Fruit fly (Drosophila melanogaster) whole organism, embryonic: ENCODE results near the gene CG1983.

Source experiments
- Adf1 ChIP-seq: fragments of 200-800 bp; sonication (Bioruptor generic); IDR thresholded peaks from 2 replicates; pipeline ENCODE4 v1.3.6; 2022; ENCODE audit warnings: missing biosample characterization, missing genetic modification characterization
- Atf-2 ChIP-seq: fragments of 200-800 bp; sonication (Bioruptor generic); optimal IDR thresholded peaks from 2 replicates; lab custom pipeline; 2016; ENCODE audit warnings: missing biosample characterization, missing genetic modification characterization
- CG10267 ChIP-seq: fragments of 200-800 bp; sonication (Bioruptor generic); optimal IDR thresholded peaks from 2 replicates; lab custom pipeline; 2018; ENCODE audit warnings: missing biosample characterization, mild to moderate bottlenecking, missing genetic modification characterization, moderate library complexity
- CG10321 ChIP-seq: fragments of 200-800 bp; sonication (Bioruptor generic); IDR thresholded peaks from 2 replicates; pipeline ENCODE4 v1.3.6; 2022; ENCODE audit warnings: missing biosample characterization, missing genetic modification characterization
- CG10366 ChIP-seq: fragments of 200-800 bp; sonication (Bioruptor generic); IDR thresholded peaks from 2 replicates; pipeline ENCODE4 v1.3.6; 2022; ENCODE audit warnings: missing biosample characterization, missing genetic modification characterization
- CG12104 ChIP-seq: fragments of 200-800 bp; sonication (Bioruptor generic); optimal IDR thresholded peaks from 3 replicates; lab custom pipeline; 2016; ENCODE audit warnings: missing biosample characterization, missing genetic modification characterization
- CG12391 ChIP-seq: fragments of 200-800 bp; sonication (Bioruptor generic); optimal IDR thresholded peaks from 3 replicates; lab custom pipeline; 2018; ENCODE audit warnings: missing biosample characterization, mild to moderate bottlenecking, missing genetic modification characterization, moderate library complexity
- CG12659 ChIP-seq: fragments of 200-800 bp; sonication (Bioruptor generic); optimal IDR thresholded peaks from 3 replicates; lab custom pipeline; 2017; ENCODE audit warnings: mild to moderate bottlenecking, missing biosample characterization, missing genetic modification reagents, missing genetic modification characterization
- CG14710 ChIP-seq: fragments of 200-800 bp; sonication (Bioruptor generic); optimal IDR thresholded peaks from 3 replicates; lab custom pipeline; 2019; ENCODE audit warnings: missing biosample characterization, mild to moderate bottlenecking, missing genetic modification characterization, moderate library complexity
- CG15011 ChIP-seq: fragments of 200-800 bp; sonication (Bioruptor generic); optimal IDR thresholded peaks from 3 replicates; lab custom pipeline; 2018; ENCODE audit warnings: missing biosample characterization, mild to moderate bottlenecking, missing genetic modification characterization
- CG1529 ChIP-seq: fragments of 200-800 bp; sonication (Bioruptor generic); optimal IDR thresholded peaks from 3 replicates; lab custom pipeline; 2018; ENCODE audit warnings: missing biosample characterization, missing genetic modification characterization
- CG17612 ChIP-seq: fragments of 200-800 bp; sonication (Bioruptor generic); IDR thresholded peaks from 2 replicates; pipeline ENCODE4 v1.3.6; 2022; ENCODE audit warnings: missing biosample characterization, missing genetic modification characterization
- CG1832 ChIP-seq: fragments of 200-800 bp; sonication (Bioruptor generic); optimal IDR thresholded peaks from 2 replicates; lab custom pipeline; 2017; ENCODE audit warnings: missing biosample characterization, mild to moderate bottlenecking, missing genetic modification characterization, inconsistent platforms
- CG2712 ChIP-seq: fragments of 200-800 bp; optimal IDR thresholded peaks from 3 replicates; lab custom pipeline; 2019; ENCODE audit warnings: missing biosample characterization, mild to moderate bottlenecking, missing genetic modification characterization, moderate library complexity
- CG3163 ChIP-seq: fragments of 200-800 bp; sonication (Bioruptor generic); optimal IDR thresholded peaks from 3 replicates; lab custom pipeline; 2016; ENCODE audit warnings: missing biosample characterization, missing genetic modification characterization
- CG33557 ChIP-seq: fragments of 200-800 bp; sonication (Bioruptor generic); optimal IDR thresholded peaks from 2 replicates; lab custom pipeline; 2019; ENCODE audit warnings: missing biosample characterization, mild to moderate bottlenecking, missing genetic modification characterization, moderate library complexity
- CG3726 ChIP-seq: fragments of 200-800 bp; sonication (Bioruptor generic); IDR thresholded peaks from 3 replicates; pipeline ENCODE4, ENCODE4 v1.3.6; 2022; ENCODE audit warnings: missing biosample characterization, missing genetic modification characterization
- CG4360 ChIP-seq: fragments of 200-800 bp; sonication (Bioruptor generic); IDR thresholded peaks from 2 replicates; pipeline ENCODE4 v1.3.6; 2022; ENCODE audit warnings: missing biosample characterization, missing genetic modification characterization
- CG4707 ChIP-seq: fragments of 200-800 bp; sonication (Bioruptor generic); optimal IDR thresholded peaks from 2 replicates; lab custom pipeline; 2018; ENCODE audit warnings: missing biosample characterization, mild to moderate bottlenecking, missing genetic modification characterization, moderate library complexity
- CG4730 ChIP-seq: fragments of 200-800 bp; sonication (Bioruptor generic); IDR thresholded peaks from 2 replicates; pipeline ENCODE4 v1.3.6; 2022; ENCODE audit warnings: missing biosample characterization, missing genetic modification characterization
- CG7372 ChIP-seq: fragments of 200-800 bp; sonication (Bioruptor generic); IDR thresholded peaks from 2 replicates; pipeline ENCODE4 v1.3.6; 2022; ENCODE audit warnings: missing biosample characterization, missing genetic modification characterization
- CG7786 ChIP-seq: fragments of 200-800 bp; sonication (Bioruptor generic); optimal IDR thresholded peaks from 2 replicates; lab custom pipeline; 2016; ENCODE audit warnings: missing biosample characterization, missing genetic modification characterization
- CG8089 ChIP-seq: fragments of 200-800 bp; sonication (Bioruptor generic); optimal IDR thresholded peaks from 3 replicates; lab custom pipeline; 2016; ENCODE audit warnings: missing biosample characterization, missing genetic modification characterization
- CG9727 ChIP-seq: fragments of 200-800 bp; sonication (Bioruptor generic); optimal IDR thresholded peaks from 3 replicates; lab custom pipeline; 2017; ENCODE audit warnings: missing biosample characterization, mild to moderate bottlenecking, missing genetic modification characterization
- Camta ChIP-seq: fragments of 200-800 bp; sonication (Bioruptor generic); optimal IDR thresholded peaks from 2 replicates; lab custom pipeline; 2016; ENCODE audit warnings: missing biosample characterization, missing genetic modification characterization
- Dip3 ChIP-seq: fragments of 200-800 bp; sonication (Bioruptor generic); optimal IDR thresholded peaks from 3 replicates; lab custom pipeline; 2016; ENCODE audit warnings: missing biosample characterization, missing genetic modification characterization
- E2f1 ChIP-seq: fragments of 200-800 bp; sonication (Bioruptor generic); IDR thresholded peaks from 2 replicates; pipeline ENCODE4 v1.3.6; 2022; ENCODE audit warnings: missing biosample characterization, missing genetic modification characterization
- Fer1 ChIP-seq: fragments of 200-800 bp; sonication (Bioruptor generic); optimal IDR thresholded peaks from 2 replicates; lab custom pipeline; 2017; ENCODE audit warnings: missing biosample characterization, mild to moderate bottlenecking, missing genetic modification characterization
- Gug ChIP-seq: fragments of 200-800 bp; sonication (Bioruptor generic); IDR thresholded peaks from 4 replicates; pipeline ENCODE4 v1.3.6; 2022; ENCODE audit warnings: missing biosample characterization, missing genetic modification characterization
- H2.0 ChIP-seq: fragments of 200-800 bp; sonication (Bioruptor generic); IDR thresholded peaks from 2 replicates; pipeline ENCODE4 v1.3.6; 2022; ENCODE audit warnings: missing biosample characterization, missing genetic modification characterization
- Myb ChIP-seq: fragments of 200-800 bp; sonication (Bioruptor generic); optimal IDR thresholded peaks from 2 replicates; lab custom pipeline; 2016; ENCODE audit warnings: missing biosample characterization, missing genetic modification characterization
- PHDP ChIP-seq: fragments of 200-800 bp; sonication (Bioruptor generic); optimal IDR thresholded peaks from 3 replicates; lab custom pipeline; 2018; ENCODE audit warnings: missing biosample characterization, mild to moderate bottlenecking, missing genetic modification characterization, moderate library complexity
- Poxn ChIP-seq: fragments of 200-800 bp; sonication (Bioruptor generic); IDR thresholded peaks from 2 replicates; pipeline ENCODE4 v1.3.6; 2022; ENCODE audit warnings: missing biosample characterization, missing genetic modification characterization
- Sox100B ChIP-seq: fragments of 200-800 bp; sonication (Bioruptor generic); optimal IDR thresholded peaks from 3 replicates; lab custom pipeline; 2018; ENCODE audit warnings: missing biosample characterization, mild to moderate bottlenecking, missing genetic modification characterization
- Usf ChIP-seq: fragments of 200-800 bp; sonication (Bioruptor generic); optimal IDR thresholded peaks from 2 replicates; lab custom pipeline; 2017; ENCODE audit warnings: missing genotype, missing biosample characterization, missing genetic modification characterization
- ato ChIP-seq: fragments of 200-800 bp; sonication (Bioruptor generic); IDR thresholded peaks from 2 replicates; pipeline ENCODE4 v1.3.6; 2022; ENCODE audit warnings: missing biosample characterization, missing genetic modification characterization; ENCODE audit not compliant: partially characterized antibody
- bigmax ChIP-seq: fragments of 200-800 bp; sonication (Bioruptor generic); optimal IDR thresholded peaks from 2 replicates; lab custom pipeline; 2018; ENCODE audit warnings: missing biosample characterization, mild to moderate bottlenecking, missing genetic modification characterization
- cg ChIP-seq: fragments of 200-800 bp; sonication (Bioruptor generic); optimal IDR thresholded peaks from 3 replicates; lab custom pipeline; 2019; ENCODE audit warnings: missing biosample characterization, mild to moderate bottlenecking, missing genetic modification characterization, moderate library complexity
- chn ChIP-seq: fragments of 200-800 bp; sonication (Bioruptor generic); optimal IDR thresholded peaks from 2 replicates; lab custom pipeline; 2016; ENCODE audit warnings: missing biosample characterization, missing genetic modification characterization
- crol ChIP-seq: fragments of 200-800 bp; sonication (Bioruptor generic); IDR thresholded peaks from 2 replicates; pipeline ENCODE4 v1.3.6; 2022; ENCODE audit warnings: missing biosample characterization, missing genetic modification characterization
- dmrt99B ChIP-seq: fragments of 200-800 bp; sonication (Bioruptor generic); optimal IDR thresholded peaks from 2 replicates; lab custom pipeline; 2018; ENCODE audit warnings: missing biosample characterization, mild to moderate bottlenecking, missing genetic modification characterization, moderate library complexity
- gro ChIP-seq: fragments of 200-800 bp; sonication (Bioruptor generic); optimal IDR thresholded peaks from 2 replicates; lab custom pipeline; 2016; ENCODE audit warnings: missing biosample characterization, missing genetic modification characterization
- insv ChIP-seq, 2 experiments: fragments of 200-800 bp; sonication (Bioruptor generic); optimal IDR thresholded peaks; 3 replicates each; lab custom pipeline; 2016 to 2018; ENCODE audit warnings: missing biosample characterization in 2 of 2, missing genetic modification characterization in 2 of 2
- kah ChIP-seq: fragments of 200-800 bp; sonication (Bioruptor generic); optimal IDR thresholded peaks from 2 replicates; lab custom pipeline; 2018; ENCODE audit warnings: missing biosample characterization, mild to moderate bottlenecking, missing genetic modification characterization
- klu ChIP-seq: fragments of 200-800 bp; sonication (Bioruptor generic); IDR thresholded peaks from 2 replicates; pipeline ENCODE4 v1.3.6; 2022; ENCODE audit warnings: missing biosample characterization, missing genetic modification characterization
- luna ChIP-seq: fragments of 200-800 bp; sonication (Bioruptor generic); optimal IDR thresholded peaks from 2 replicates; lab custom pipeline; 2016; ENCODE audit warnings: missing biosample characterization, missing genetic modification characterization
- phol ChIP-seq: fragments of 200-800 bp; sonication (Bioruptor generic); optimal IDR thresholded peaks from 3 replicates; lab custom pipeline; 2018; ENCODE audit warnings: missing biosample characterization, mild to moderate bottlenecking, missing genetic modification characterization, moderate library complexity
- prd ChIP-seq, 3 experiments: fragments of >200 bp in 2 of 3; fragments of 200-800 bp in 1 of 3; sonication (Bioruptor generic) in 1 of 3; optimal IDR thresholded peaks in 2 of 3; IDR thresholded peaks in 1 of 3; 2 replicates in 2 of 3; 3 replicates in 1 of 3; pipeline versions ENCODE4 v1.3.6 to Lab custom; 2017 to 2022; ENCODE audit warnings: missing biosample characterization in 1 of 3, missing genetic modification characterization in 1 of 3
- pum ChIP-seq: fragments of 200-800 bp; sonication (Bioruptor generic); optimal IDR thresholded peaks from 2 replicates; lab custom pipeline; 2016; ENCODE audit warnings: missing biosample characterization, missing genetic modification characterization
- sens ChIP-seq: fragments of 200-800 bp; sonication (Bioruptor generic); peaks from one replicate; lab custom pipeline; 2016; ENCODE audit warnings: missing biosample characterization, missing genetic modification characterization
- unc-4 ChIP-seq: fragments of 200-800 bp; sonication (Bioruptor generic); IDR thresholded peaks from 2 replicates; pipeline ENCODE4 v1.3.6; 2022; ENCODE audit warnings: missing biosample characterization, missing genetic modification characterization; ENCODE audit not compliant: partially characterized antibody
- yki ChIP-seq: fragments of >200 bp; optimal IDR thresholded peaks from 3 replicates; lab custom pipeline; 2018

CG1983 gene

DNA sequence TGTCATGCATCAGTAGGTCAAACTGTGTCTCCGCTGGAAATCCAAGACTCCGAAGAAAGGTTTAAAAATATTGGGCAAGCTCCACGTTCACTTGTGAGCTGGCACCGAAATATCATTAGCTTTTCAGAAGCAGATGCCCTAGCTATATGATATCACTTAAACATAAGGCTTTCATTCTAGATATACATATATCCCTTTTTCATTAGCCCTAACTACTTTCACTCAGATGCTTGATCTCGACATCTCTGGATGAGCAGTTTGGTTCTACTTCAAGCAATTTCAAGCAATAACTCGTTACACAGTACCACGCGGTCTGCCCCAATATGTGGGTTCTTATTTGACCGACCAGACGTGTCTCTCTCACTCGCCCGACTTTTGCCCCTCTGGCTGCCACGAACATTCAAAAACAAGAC lies 14.0 kb upstream of the CG1983 start (continued):
- TF ChIP-seq CG10321 (GFP tag; lab: Robert Waterston, UW): no peak
- no peak for TF ChIP-seq insv (GFP tag; optimal IDR thresholded peaks at IDR 0.05; lab: Kevin White, UChicago)
- TF ChIP-seq luna (GFP tag; lab: Kevin White, UChicago): no peak
- peak; percentile 16; the same call in 1 of the 2 replicates for TF ChIP-seq E2f1 (GFP tag; lab: Robert Waterston, UW)
- TF ChIP-seq Fer1: no peak
- peak; percentile 29 for TF ChIP-seq pum (GFP tag; lab: Kevin White, UChicago)
- no peak for TF ChIP-seq yki (lab: Kevin White, UChicago)
- no peak for TF ChIP-seq CG4707
- peak; percentile 25 for TF ChIP-seq chn (GFP tag; lab: Kevin White, UChicago)
- no peak for TF ChIP-seq kah (GFP tag; lab: Kevin White, UChicago)
- TF ChIP-seq klu (GFP tag; lab: Robert Waterston, UW): peak; percentile 29; the same call in 1 of the 2 replicates
- TF ChIP-seq CG1832: no peak
- peak; percentile 45 for TF ChIP-seq CG2712 (tag; lab: Kevin White, UChicago)
- TF ChIP-seq Poxn: no peak
- no peak for TF ChIP-seq Adf1 (GFP tag; lab: Robert Waterston, UW)
- peak; percentile 20 for TF ChIP-seq Dip3 (GFP tag; lab: Kevin White, UChicago)
- TF ChIP-seq CG12659: peak; percentile 56
- TF ChIP-seq PHDP (tag; lab: Kevin White, UChicago): peak; percentile 23
- no peak for TF ChIP-seq gro (GFP tag; lab: Kevin White, UChicago)
- no peak for TF ChIP-seq CG4730 (GFP tag; lab: Robert Waterston, UW)
- no peak for TF ChIP-seq prd (optimal IDR thresholded peaks at IDR 0.05; lab: Kevin White, UChicago)
- peak; percentile 6; the same call in 1 of the 3 replicates for TF ChIP-seq prd (GFP tag; IDR thresholded peaks at IDR 0.05; lab: Robert Waterston, UW)
- TF ChIP-seq Myb (GFP tag; lab: Kevin White, UChicago): peak; percentile 18
- TF ChIP-seq CG3163 (GFP tag; lab: Kevin White, UChicago): no peak
- TF ChIP-seq CG15011 (GFP tag; lab: Kevin White, UChicago): no peak
- peak; percentile 16 for TF ChIP-seq CG8089 (GFP tag; lab: Kevin White, UChicago)
- TF ChIP-seq CG10267 (tag; lab: Kevin White, UChicago): peak; percentile 5
- no peak for TF ChIP-seq crol (GFP tag; lab: Robert Waterston, UW)
- TF ChIP-seq CG3726 (GFP tag; lab: Robert Waterston, UW): no peak
- peak; percentile 39 for TF ChIP-seq CG12391 (tag; lab: Kevin White, UChicago)
- no peak for TF ChIP-seq CG33557 (GFP tag; lab: Kevin White, UChicago)
- TF ChIP-seq Sox100B (GFP tag; lab: Kevin White, UChicago): peak; percentile 34
- TF ChIP-seq CG1529: peak; percentile 40
- TF ChIP-seq cg (GFP tag; lab: Kevin White, UChicago): no peak
- peak; percentile 94 for TF ChIP-seq sens (GFP tag; lab: Kevin White, UChicago)
- TF ChIP-seq H2.0: no peak
- peak; percentile 47 for TF ChIP-seq CG9727 (GFP tag; lab: Kevin White, UChicago)
- no peak for TF ChIP-seq CG7372 (GFP tag; lab: Robert Waterston, UW)
- TF ChIP-seq Usf (GFP tag; lab: Kevin White, UChicago): peak; percentile 7
- peak; percentile 37 for TF ChIP-seq Atf-2 (GFP tag; lab: Kevin White, UChicago)
- no peak for TF ChIP-seq CG17612 (GFP tag; lab: Robert Waterston, UW)
- TF ChIP-seq CG10366 (GFP tag; lab: Robert Waterston, UW): no peak
- no peak for TF ChIP-seq Camta (GFP tag; lab: Kevin White, UChicago)
- TF ChIP-seq unc-4: no peak
- no peak for TF ChIP-seq Gug (GFP tag; lab: Robert Waterston, UW)
- TF ChIP-seq CG12104 (GFP tag; lab: Kevin White, UChicago): peak; percentile 3
- TF ChIP-seq ato: no peak
- peak; percentile 29 for TF ChIP-seq phol
- TF ChIP-seq bigmax: no peak
- peak; percentile 53 for TF ChIP-seq dmrt99B (tag; lab: Kevin White, UChicago)
- no peak for TF ChIP-seq CG14710 (tag; lab: Kevin White, UChicago)
- TF ChIP-seq CG4360 (GFP tag; lab: Robert Waterston, UW): no peak
- TF ChIP-seq CG7786 (GFP tag; lab: Kevin White, UChicago): peak; percentile 64
